Worm (Caenorhabditis elegans) whole organism, young adult: ENCODE data around the gene F10E9.12.
"Not testable (repeated sequence)": the region's sequence is repeated elsewhere in the genome, so short reads cannot be mapped to it uniquely, and the experiment has no call there.

Experiments
- B0019.2 ChIP-seq: fragments of 200-800 bp; sonication (Bioruptor generic); conservative IDR thresholded peaks from 2 replicates; pipeline ENCODE4 v1.3.6; 2022; ENCODE audit warnings: missing genetic modification reagents, missing genetic modification characterization, missing compliant biosample characterization
- D2030.7 ChIP-seq: fragments of 200-800 bp; sonication (Bioruptor generic); IDR thresholded peaks from 2 replicates; pipeline ENCODE4 v1.3.6; 2022; ENCODE audit warnings: missing genetic modification reagents, missing genetic modification characterization, missing compliant biosample characterization
- F33H1.4 ChIP-seq: fragments of 200-800 bp; sonication (Bioruptor generic); IDR thresholded peaks from 2 replicates; pipeline ENCODE4 v1.3.6; 2022; ENCODE audit warnings: missing genetic modification reagents, missing genetic modification characterization, missing compliant biosample characterization
- F39B2.1 ChIP-seq: fragments of 200-800 bp; sonication (Bioruptor generic); IDR thresholded peaks from 2 replicates; pipeline ENCODE4 v1.3.6; 2022; ENCODE audit warnings: missing genetic modification reagents, missing genetic modification characterization, missing compliant biosample characterization
- F57C9.4 ChIP-seq: sonication (generic microtip); optimal IDR thresholded peaks from 2 replicates; lab custom pipeline; 2017; ENCODE audit warnings: mild to moderate bottlenecking, missing genetic modification characterization, missing compliant biosample characterization
- T07F8.4 ChIP-seq: sonication (generic microtip); optimal IDR thresholded peaks from 2 replicates; lab custom pipeline; 2016; ENCODE audit warnings: mild to moderate bottlenecking, missing genetic modification characterization, moderate library complexity, missing compliant biosample characterization
- T26A5.8 ChIP-seq: sonication (generic microtip); optimal IDR thresholded peaks from 2 replicates; lab custom pipeline; 2016; ENCODE audit warnings: missing genetic modification characterization, missing compliant biosample characterization
- aptf-3 ChIP-seq: fragments of 200-800 bp; sonication (Bioruptor generic); IDR thresholded peaks from 2 replicates; pipeline ENCODE4 v1.3.6; 2022; ENCODE audit warnings: missing genetic modification characterization, missing compliant biosample characterization
- attf-5 ChIP-seq: fragments of 200-800 bp; sonication (Bioruptor generic); optimal IDR thresholded peaks from 2 replicates; lab custom pipeline; 2018; ENCODE audit warnings: mild to moderate bottlenecking, missing genetic modification characterization, missing compliant biosample characterization
- ccch-3 ChIP-seq: fragments of 200-800 bp; sonication (Bioruptor generic); optimal IDR thresholded peaks from 2 replicates; lab custom pipeline; 2018; ENCODE audit warnings: mild to moderate bottlenecking, missing genetic modification characterization, missing compliant biosample characterization
- ceh-40 ChIP-seq: fragments of 200-800 bp; sonication (Bioruptor generic); IDR thresholded peaks from 2 replicates; pipeline ENCODE4 v1.3.6; 2022; ENCODE audit warnings: missing genetic modification characterization, missing compliant biosample characterization
- ceh-58 ChIP-seq: fragments of 200-800 bp; sonication (Bioruptor generic); IDR thresholded peaks from 2 replicates; pipeline ENCODE4 v1.3.6; 2022; ENCODE audit warnings: missing genetic modification characterization, missing compliant biosample characterization
- dox-1 ChIP-seq: fragments of 200-800 bp; sonication (Bioruptor generic); IDR thresholded peaks from 2 replicates; pipeline ENCODE4 v1.3.6; 2022; ENCODE audit warnings: missing genetic modification reagents, missing genetic modification characterization, missing compliant biosample characterization
- egrh-3 ChIP-seq: fragments of 200-800 bp; sonication (Bioruptor generic); IDR thresholded peaks from 2 replicates; pipeline ENCODE4 v1.3.6; 2022; ENCODE audit warnings: missing genetic modification reagents, missing genetic modification characterization, missing compliant biosample characterization
- ekl-4 ChIP-seq: fragments of 200-800 bp; sonication (Bioruptor generic); IDR thresholded peaks from 2 replicates; pipeline ENCODE4 v1.3.6; 2022; ENCODE audit warnings: missing genetic modification reagents, missing genetic modification characterization, missing compliant biosample characterization
- him-1 ChIP-seq: sonication (generic microtip); optimal IDR thresholded peaks from 2 replicates; lab custom pipeline; 2016; ENCODE audit warnings: missing genotype, missing genetic modification reagents, missing genetic modification characterization, missing compliant biosample characterization
- hsf-1 ChIP-seq: fragments of 200-800 bp; sonication (Bioruptor generic); IDR thresholded peaks from 2 replicates; pipeline ENCODE4 v1.3.6; 2022; ENCODE audit warnings: missing genetic modification reagents, missing genetic modification characterization, missing compliant biosample characterization
- let-607 ChIP-seq, 2 experiments: fragments of 200-800 bp in 1 of 2; sonication (Bioruptor generic) in 1 of 2; sonication (generic microtip) in 1 of 2; optimal IDR thresholded peaks; 2 replicates each; lab custom pipeline; 2016 to 2018; ENCODE audit warnings: mild to moderate bottlenecking in 2 of 2, missing compliant biosample characterization in 2 of 2, missing genetic modification characterization in 2 of 2, moderate library complexity in 2 of 2, missing genotype in 1 of 2
- lsl-1 ChIP-seq: fragments of 200-800 bp; sonication (Bioruptor generic); optimal IDR thresholded peaks from 2 replicates; lab custom pipeline; 2018; ENCODE audit warnings: mild to moderate bottlenecking, missing genetic modification characterization, moderate library complexity, missing compliant biosample characterization
- madf-6 ChIP-seq: fragments of 200-800 bp; sonication (Bioruptor generic); IDR thresholded peaks from 2 replicates; pipeline ENCODE4 v1.3.6; 2022; ENCODE audit warnings: missing genetic modification reagents, missing genetic modification characterization, missing compliant biosample characterization
- madf-8 ChIP-seq: fragments of 200-800 bp; sonication (Bioruptor generic); conservative IDR thresholded peaks from 2 replicates; pipeline ENCODE4 v1.3.6; 2022; ENCODE audit warnings: missing genetic modification reagents, missing genetic modification characterization, missing compliant biosample characterization
- mcd-1 ChIP-seq: fragments of 200-800 bp; sonication (Bioruptor generic); IDR thresholded peaks from 2 replicates; pipeline ENCODE4 v1.3.6; 2022; ENCODE audit warnings: missing genetic modification reagents, missing genetic modification characterization, missing compliant biosample characterization
- nhr-90 ChIP-seq: sonication (generic microtip); optimal IDR thresholded peaks from 2 replicates; lab custom pipeline; 2016; ENCODE audit warnings: missing genotype, mild to moderate bottlenecking, missing genetic modification characterization, missing compliant biosample characterization
- pbrm-1 ChIP-seq: fragments of 200-800 bp; sonication (Bioruptor generic); IDR thresholded peaks from 2 replicates; pipeline ENCODE4 v1.3.6; 2022; ENCODE audit warnings: missing genetic modification reagents, missing genetic modification characterization, missing compliant biosample characterization
- rcor-1 ChIP-seq: fragments of 200-800 bp; sonication (Bioruptor generic); IDR thresholded peaks from 2 replicates; pipeline ENCODE4 v1.3.6; 2022; ENCODE audit warnings: missing genetic modification reagents, missing genetic modification characterization, missing compliant biosample characterization
- rpc-1 ChIP-seq, 2 experiments: fragments of 150-350 bp in 1 of 2; sonication (generic microtip) in 1 of 2; optimal IDR thresholded peaks; 2 replicates each; lab custom pipeline; 2014 to 2018; ENCODE audit warnings: missing biosample characterization in 1 of 2, missing genetic modification characterization in 1 of 2, missing genetic modification reagents in 1 of 2, missing genotype in 1 of 2
- snpc-4 ChIP-seq, 5 experiments: fragments of 150-350 bp in 1 of 5; sonication (generic microtip) in 4 of 5; optimal IDR thresholded peaks; 2 replicates each; lab custom pipeline; 2014 to 2018; ENCODE audit warnings: missing genetic modification characterization in 5 of 5, missing biosample characterization in 3 of 5, antibody characterized with exemption in 2 of 5, mild to moderate bottlenecking in 2 of 5, missing compliant biosample characterization in 2 of 5, missing genotype in 2 of 5, moderate library complexity in 2 of 5, missing genetic modification reagents in 1 of 5
- somi-1 ChIP-seq: fragments of 200-800 bp; sonication (Bioruptor generic); optimal IDR thresholded peaks from 2 replicates; lab custom pipeline; 2018; ENCODE audit warnings: mild to moderate bottlenecking, missing genetic modification characterization, missing compliant biosample characterization
- ztf-25 ChIP-seq: fragments of 200-800 bp; sonication (Bioruptor generic); IDR thresholded peaks from 2 replicates; pipeline ENCODE4 v1.3.6; 2022; ENCODE audit warnings: missing genetic modification reagents, missing genetic modification characterization, missing compliant biosample characterization

F10E9.12 gene

DNA sequence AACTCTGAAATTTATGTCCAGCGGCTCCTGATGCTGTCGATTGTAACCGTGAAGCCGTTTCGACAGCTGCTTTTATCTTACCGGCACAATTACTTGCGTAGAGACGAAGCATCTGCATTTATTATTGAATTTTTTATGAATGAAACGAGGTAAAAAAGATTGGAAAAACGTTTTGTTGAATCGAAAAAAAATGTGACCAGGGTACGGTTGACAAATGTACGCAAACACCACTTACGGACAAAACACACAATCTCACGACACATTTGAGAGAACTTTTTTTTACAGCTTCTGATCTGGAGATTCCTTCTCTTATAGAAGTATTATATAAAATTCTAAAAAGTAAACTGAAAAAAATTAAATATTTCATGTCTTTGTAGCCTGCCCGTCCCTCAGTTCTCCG, 7.4 kb downstream of the F10E9.12 start, which contains the start of the genes mrps-18A and ZC262.2:
Gene mrps-18A (minus strand): TSS at position 141 of the 400 bp plus-strand sequence.
Gene ZC262.2 (plus strand): TSS at position 284 of the 400 bp plus-strand sequence.
- TF ChIP-seq nhr-90 (no peak), attf-5 (GFP tag; lab: Kevin White, UChicago) (peak; percentile 10), him-1 (tag; lab: Kevin White, UChicago) (peak; percentile 4), B0019.2 (GFP tag; lab: Robert Waterston, UW) (no peak), F57C9.4 (tag; lab: Kevin White, UChicago) (no peak), lsl-1 (GFP tag; lab: Kevin White, UChicago) (peak; percentile 65)

DNA sequence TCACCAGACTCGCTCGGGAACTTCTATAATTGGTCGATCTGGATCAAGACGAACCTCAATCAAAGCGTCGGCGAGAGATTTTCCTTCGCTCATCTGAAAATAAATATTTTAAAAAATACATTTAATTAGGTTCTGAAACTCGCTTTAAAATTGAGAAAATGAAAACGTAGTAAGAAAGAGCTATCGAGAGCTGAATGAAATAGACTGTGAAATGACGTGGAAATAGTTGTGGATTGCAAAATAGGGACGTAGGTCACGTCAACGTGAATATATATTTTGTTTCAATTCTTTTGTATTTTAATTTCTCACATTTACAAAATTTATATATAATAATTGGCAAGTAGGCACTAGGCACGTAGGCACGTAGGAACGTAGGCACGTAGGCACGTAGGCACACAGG, 10.1 kb downstream of the F10E9.12 start, which contains the start of gene ZC262.4:
Gene ZC262.4 (minus strand): TSS at position 101 of the 400 bp plus-strand sequence.
- TF ChIP-seq rpc-1 (optimal IDR thresholded peaks at IDR 0.05; lab: Kevin White, UChicago) (no peak), rpc-1 (tag; optimal IDR thresholded peaks at IDR 0.05; lab: Kevin White, UChicago) (no peak), F33H1.4 (GFP tag; lab: Robert Waterston, UW) (no peak), T26A5.8 (tag; lab: Kevin White, UChicago) (no peak), ekl-4 (no peak), T07F8.4 (tag; lab: Kevin White, UChicago) (no peak), somi-1 (GFP tag; lab: Kevin White, UChicago) (no peak), ccch-3 (GFP tag; lab: Kevin White, UChicago) (no peak), F57C9.4 (tag; lab: Kevin White, UChicago) (no peak)
- TF ChIP-seq, all 124 proteins: peak for 0

DNA sequence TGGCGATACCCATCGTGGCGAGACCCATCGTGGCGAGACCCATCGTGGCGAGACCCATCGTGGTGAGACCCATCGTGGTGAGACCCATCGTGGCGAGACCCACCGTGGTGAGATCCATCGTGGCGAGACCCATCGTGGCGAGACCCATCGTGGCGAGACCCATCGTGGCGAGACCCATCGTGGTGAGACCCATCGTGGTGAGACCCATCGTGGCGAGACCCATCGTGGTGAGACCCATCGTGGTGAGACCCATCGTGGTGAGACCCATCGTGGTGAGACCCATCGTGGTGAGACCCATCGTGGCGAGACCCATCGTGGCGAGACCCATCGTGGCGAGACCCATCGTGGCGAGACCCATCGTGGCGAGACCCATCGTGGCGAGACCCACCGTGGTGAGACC, 11.2 kb downstream of the F10E9.12 start:
- peak; percentile 91; the same call in 1 of the 2 replicates for TF ChIP-seq egrh-3 (GFP tag; lab: Robert Waterston, UW)
- TF ChIP-seq F33H1.4 (GFP tag; lab: Robert Waterston, UW), result peak; percentile 30

- TF ChIP-seq snpc-4 (GFP tag; optimal IDR thresholded peaks at IDR 0.05; lab: Kevin White, UChicago); snpc-4 (tag; optimal IDR thresholded peaks at IDR 0.05; lab: Kevin White, UChicago); rcor-1 (GFP tag; lab: Robert Waterston, UW); let-607 (tag; optimal IDR thresholded peaks at IDR 0.05; lab: Kevin White, UChicago): not testable (repeated sequence)
Observed at ce11 chrIII:8339372-8339771, 15.0 kb downstream of the F10E9.12 start, which contains the start of gene clc-28. Gene clc-28 (minus strand): TSS chrIII:8339472.

ce11 chrIII:8344283-8344682, 19.9 kb downstream of the F10E9.12 start, which contains the start of gene ZC262.7:
Gene ZC262.7 (minus strand): TSS chrIII:8344336.
- TF ChIP-seq madf-8 (GFP tag; lab: Robert Waterston, UW) (0 out of 2 replicates have a peak, but pooled peaks have one; percentile 15), ekl-4 (peak; percentile 55; the same call in 1 of the 2 replicates), D2030.7 (peak; percentile 83), ceh-58 (GFP tag; lab: Robert Waterston, UW) (0 out of 2 replicates have a peak, but pooled peaks have one; percentile 7), rcor-1 (GFP tag; lab: Robert Waterston, UW) (peak; percentile 52; the same call in 1 of the 2 replicates), dox-1 (GFP tag; lab: Robert Waterston, UW) (peak; percentile 98), F39B2.1 (GFP tag; lab: Robert Waterston, UW) (peak; percentile 68; the same call in 1 of the 2 replicates), ceh-40 (GFP tag; lab: Robert Waterston, UW) (peak; percentile 89), mcd-1 (GFP tag; lab: Robert Waterston, UW) (peak; percentile 23; the same call in 1 of the 2 replicates), ztf-25 (GFP tag; lab: Robert Waterston, UW) (peak; percentile 43; the same call in 1 of the 2 replicates), pbrm-1 (peak; percentile 88), hsf-1 (GFP tag; lab: Robert Waterston, UW) (peak; percentile 99), egrh-3 (GFP tag; lab: Robert Waterston, UW) (peak; percentile 77), F33H1.4 (GFP tag; lab: Robert Waterston, UW) (peak; percentile 35; the same call in 1 of the 2 replicates), aptf-3 (peak; percentile 85; the same call in 1 of the 2 replicates), madf-6 (GFP tag; lab: Robert Waterston, UW) (peak; percentile 44)
- TF ChIP-seq, all 124 proteins: peak for 16; not testable (repeated sequence) for 108
